Fruit fly (Drosophila melanogaster) whole organism, embryonic: Measurements from ENCODE around the gene CG8051.

ENCODE experiments used
- BEAF-32 ChIP-seq: fragments of 200-800 bp; sonication (Bioruptor generic); optimal IDR thresholded peaks from 3 replicates; lab custom pipeline; 2017; ENCODE audit warnings: missing biosample characterization, missing genetic modification characterization, mild to moderate bottlenecking, moderate library complexity, missing genetic modification reagents
- CG10209 ChIP-seq: fragments of 200-800 bp; sonication (Bioruptor generic); optimal IDR thresholded peaks from 3 replicates; lab custom pipeline; 2017; ENCODE audit warnings: missing biosample characterization, mild to moderate bottlenecking, missing genetic modification characterization, missing genetic modification reagents
- CG1024 ChIP-seq: fragments of 200-800 bp; sonication (Bioruptor generic); IDR thresholded peaks from 2 replicates; pipeline ENCODE4 v1.3.6; 2022; ENCODE audit warnings: missing biosample characterization, missing genetic modification characterization
- CG11085 ChIP-seq: fragments of 200-800 bp; sonication (Bioruptor generic); IDR thresholded peaks from 2 replicates; pipeline ENCODE4 v1.3.6; 2022; ENCODE audit warnings: missing biosample characterization, missing genetic modification characterization
- CG11398 ChIP-seq: fragments of 200-800 bp; sonication (Bioruptor generic); optimal IDR thresholded peaks from 2 replicates; lab custom pipeline; 2016; ENCODE audit warnings: missing biosample characterization, missing genetic modification characterization
- CG11723 ChIP-seq: fragments of 200-800 bp; sonication (Bioruptor generic); optimal IDR thresholded peaks from 2 replicates; lab custom pipeline; 2017; ENCODE audit warnings: missing biosample characterization, mild to moderate bottlenecking, missing genetic modification characterization
- CG17186 ChIP-seq: fragments of 200-800 bp; sonication (Bioruptor generic); optimal IDR thresholded peaks from 3 replicates; lab custom pipeline; 2017; ENCODE audit warnings: missing biosample characterization, missing genetic modification reagents, missing genetic modification characterization
- CG17612 ChIP-seq: fragments of 200-800 bp; sonication (Bioruptor generic); IDR thresholded peaks from 2 replicates; pipeline ENCODE4 v1.3.6; 2022; ENCODE audit warnings: missing biosample characterization, missing genetic modification characterization
- CG2712 ChIP-seq: fragments of 200-800 bp; optimal IDR thresholded peaks from 3 replicates; lab custom pipeline; 2019; ENCODE audit warnings: missing biosample characterization, mild to moderate bottlenecking, missing genetic modification characterization, moderate library complexity
- CG2889 ChIP-seq: fragments of 200-800 bp; sonication (Bioruptor generic); IDR thresholded peaks from 3 replicates; pipeline ENCODE4 v1.3.6; 2022; ENCODE audit warnings: missing biosample characterization, missing genetic modification characterization
- CG30431 ChIP-seq: fragments of 200-800 bp; sonication (Bioruptor generic); optimal IDR thresholded peaks from 2 replicates; lab custom pipeline; 2017; ENCODE audit warnings: missing biosample characterization, missing genetic modification characterization
- CG33213 ChIP-seq: fragments of 200-800 bp; sonication (Bioruptor generic); optimal IDR thresholded peaks from 3 replicates; lab custom pipeline; 2016; ENCODE audit warnings: missing biosample characterization, missing genetic modification characterization
- CG4730 ChIP-seq: fragments of 200-800 bp; sonication (Bioruptor generic); IDR thresholded peaks from 2 replicates; pipeline ENCODE4 v1.3.6; 2022; ENCODE audit warnings: missing biosample characterization, missing genetic modification characterization
- CG5245 ChIP-seq: fragments of 200-800 bp; sonication (Bioruptor generic); optimal IDR thresholded peaks from 3 replicates; lab custom pipeline; 2016; ENCODE audit warnings: missing biosample characterization, missing genetic modification characterization
- CG6813 ChIP-seq: fragments of 200-800 bp; sonication (Bioruptor generic); optimal IDR thresholded peaks from 2 replicates; lab custom pipeline; 2017; ENCODE audit warnings: missing biosample characterization, missing genetic modification characterization, mild to moderate bottlenecking, moderate library complexity, missing genetic modification reagents
- CG9437 ChIP-seq: fragments of 200-800 bp; sonication (Bioruptor generic); optimal IDR thresholded peaks from 2 replicates; lab custom pipeline; 2018; ENCODE audit warnings: missing biosample characterization, mild to moderate bottlenecking, missing genetic modification characterization
- CTCF ChIP-seq: fragments of 200-800 bp; sonication (Bioruptor generic); optimal IDR thresholded peaks from 2 replicates; lab custom pipeline; 2017; ENCODE audit warnings: missing biosample characterization, mild to moderate bottlenecking, missing genetic modification characterization, moderate library complexity
- Chrac-16 ChIP-seq: fragments of 200-800 bp; sonication (Bioruptor generic); optimal IDR thresholded peaks from 3 replicates; lab custom pipeline; 2016; ENCODE audit warnings: missing biosample characterization, missing genetic modification characterization
- D ChIP-seq, 2 experiments: fragments of 200-800 bp in 1 of 2; fragments of >200 bp in 1 of 2; sonication (Bioruptor generic) in 1 of 2; optimal IDR thresholded peaks; 2 replicates in 1 of 2; 3 replicates in 1 of 2; lab custom pipeline; 2017; ENCODE audit warnings: mild to moderate bottlenecking in 1 of 2, missing biosample characterization in 1 of 2, missing genetic modification characterization in 1 of 2, missing genetic modification reagents in 1 of 2
- Dfd ChIP-seq, 2 experiments: fragments of >200 bp; optimal IDR thresholded peaks; 2 replicates each; lab custom pipeline; 2017; ENCODE audit warnings: missing biosample characterization in 2 of 2, missing genetic modification characterization in 2 of 2
- Dip2 ChIP-seq: fragments of 200-800 bp; sonication (Bioruptor generic); IDR thresholded peaks from 2 replicates; pipeline ENCODE4 v1.3.6; 2022; ENCODE audit warnings: missing biosample characterization, missing genetic modification characterization
- H2.0 ChIP-seq: fragments of 200-800 bp; sonication (Bioruptor generic); IDR thresholded peaks from 2 replicates; pipeline ENCODE4 v1.3.6; 2022; ENCODE audit warnings: missing biosample characterization, missing genetic modification characterization
- HLH54F ChIP-seq: fragments of 200-800 bp; sonication (Bioruptor generic); optimal IDR thresholded peaks from 3 replicates; lab custom pipeline; 2016; ENCODE audit warnings: missing biosample characterization, missing genetic modification characterization
- HmgZ ChIP-seq: fragments of 200-800 bp; sonication (Bioruptor generic); optimal IDR thresholded peaks from 2 replicates; lab custom pipeline; 2018; ENCODE audit warnings: missing biosample characterization, mild to moderate bottlenecking, missing genetic modification characterization
- Hmx ChIP-seq: fragments of 200-800 bp; sonication (Bioruptor generic); optimal IDR thresholded peaks from 2 replicates; lab custom pipeline; 2016; ENCODE audit warnings: missing biosample characterization, missing genetic modification characterization
- Sin3A ChIP-seq: fragments of >200 bp; optimal IDR thresholded peaks from 2 replicates; lab custom pipeline; 2018
- Ssrp ChIP-seq: fragments of 200-800 bp; sonication (Bioruptor generic); optimal IDR thresholded peaks from 2 replicates; lab custom pipeline; 2018; ENCODE audit warnings: missing biosample characterization, mild to moderate bottlenecking, missing genetic modification characterization, moderate library complexity
- TFAM ChIP-seq: fragments of 200-800 bp; sonication (Bioruptor generic); optimal IDR thresholded peaks from 2 replicates; lab custom pipeline; 2017; ENCODE audit warnings: missing biosample characterization, missing genetic modification characterization, inconsistent platforms
- ac ChIP-seq: fragments of 200-800 bp; sonication (Bioruptor generic); optimal IDR thresholded peaks from 3 replicates; lab custom pipeline; 2017; ENCODE audit warnings: missing biosample characterization, mild to moderate bottlenecking, missing genetic modification characterization
- bigmax ChIP-seq: fragments of 200-800 bp; sonication (Bioruptor generic); optimal IDR thresholded peaks from 2 replicates; lab custom pipeline; 2018; ENCODE audit warnings: missing biosample characterization, mild to moderate bottlenecking, missing genetic modification characterization
- br ChIP-seq: fragments of >200 bp; optimal IDR thresholded peaks from 2 replicates; lab custom pipeline; 2017
- caup ChIP-seq: fragments of 200-800 bp; sonication (Bioruptor generic); optimal IDR thresholded peaks from 3 replicates; lab custom pipeline; 2017; ENCODE audit warnings: missing biosample characterization, mild to moderate bottlenecking, missing genetic modification characterization, moderate library complexity; ENCODE audit not compliant: severe bottlenecking
- ci ChIP-seq: fragments of 200-800 bp; sonication (Bioruptor generic); IDR thresholded peaks from 3 replicates; pipeline ENCODE4 v1.3.6; 2022; ENCODE audit warnings: missing biosample characterization, missing genetic modification characterization
- crp ChIP-seq, 2 experiments: fragments of 200-800 bp; sonication (Bioruptor generic); optimal IDR thresholded peaks; 2 replicates in 1 of 2; 3 replicates in 1 of 2; lab custom pipeline; 2017; ENCODE audit warnings: missing biosample characterization in 2 of 2, missing genetic modification characterization in 2 of 2, mild to moderate bottlenecking in 1 of 2, moderate library complexity in 1 of 2
- fu2 ChIP-seq: fragments of 200-800 bp; sonication (Bioruptor generic); optimal IDR thresholded peaks from 2 replicates; lab custom pipeline; 2016; ENCODE audit warnings: missing biosample characterization, missing genetic modification characterization
- gsb-n ChIP-seq: fragments of 200-800 bp; sonication (Bioruptor generic); optimal IDR thresholded peaks from 3 replicates; lab custom pipeline; 2018; ENCODE audit warnings: missing biosample characterization, mild to moderate bottlenecking, missing genetic modification characterization
- ham ChIP-seq: fragments of 200-800 bp; sonication (Bioruptor generic); IDR thresholded peaks from 2 replicates; pipeline ENCODE4 v1.3.6; 2022; ENCODE audit warnings: missing biosample characterization, missing genetic modification characterization
- hkb ChIP-seq, 2 experiments: fragments of 200-800 bp in 1 of 2; fragments of >200 bp in 1 of 2; sonication (Bioruptor generic) in 1 of 2; IDR thresholded peaks in 1 of 2; optimal IDR thresholded peaks in 1 of 2; 2 replicates each; pipeline versions ENCODE4 v1.3.6 to Lab custom; 2017 to 2022; ENCODE audit warnings: missing biosample characterization in 1 of 2, missing genetic modification characterization in 1 of 2
- lola ChIP-seq, 3 experiments: fragments of >200 bp in 2 of 3; fragments of 200-800 bp in 1 of 3; sonication (Bioruptor generic) in 1 of 3; optimal IDR thresholded peaks; 2 replicates each; lab custom pipeline; 2017 to 2019; ENCODE audit warnings: missing biosample characterization in 3 of 3, missing genetic modification characterization in 3 of 3, mild to moderate bottlenecking in 1 of 3, moderate library complexity in 1 of 3
- maf-S ChIP-seq: fragments of 200-800 bp; sonication (Bioruptor generic); optimal IDR thresholded peaks from 2 replicates; lab custom pipeline; 2016; ENCODE audit warnings: missing biosample characterization, missing genetic modification characterization
- mirr ChIP-seq: fragments of 200-800 bp; sonication (Bioruptor generic); optimal IDR thresholded peaks from 3 replicates; lab custom pipeline; 2018; ENCODE audit warnings: missing biosample characterization, mild to moderate bottlenecking, missing genetic modification characterization
- otp ChIP-seq: fragments of 200-800 bp; sonication (Bioruptor generic); IDR thresholded peaks from 3 replicates; pipeline ENCODE4, ENCODE4 v1.3.6; 2022; ENCODE audit warnings: missing biosample characterization, missing genetic modification characterization
- pfk ChIP-seq: fragments of 200-800 bp; sonication (Bioruptor generic); optimal IDR thresholded peaks from 2 replicates; lab custom pipeline; 2018; ENCODE audit warnings: missing biosample characterization, mild to moderate bottlenecking, missing genetic modification characterization, moderate library complexity
- pho ChIP-seq: fragments of 200-800 bp; sonication (Bioruptor generic); optimal IDR thresholded peaks from 2 replicates; lab custom pipeline; 2016; ENCODE audit warnings: missing biosample characterization, missing genetic modification characterization
- repo ChIP-seq: fragments of 200-800 bp; sonication (Bioruptor generic); optimal IDR thresholded peaks from 2 replicates; lab custom pipeline; 2016; ENCODE audit warnings: missing biosample characterization, missing genetic modification characterization
- sd ChIP-seq: fragments of 200-800 bp; sonication (Bioruptor generic); optimal IDR thresholded peaks from 3 replicates; lab custom pipeline; 2018; ENCODE audit warnings: missing biosample characterization, mild to moderate bottlenecking, missing genetic modification characterization, moderate library complexity
- sens ChIP-seq: fragments of 200-800 bp; sonication (Bioruptor generic); peaks from one replicate; lab custom pipeline; 2016; ENCODE audit warnings: missing biosample characterization, missing genetic modification characterization
- shn ChIP-seq: fragments of 200-800 bp; sonication (Bioruptor generic); optimal IDR thresholded peaks from 3 replicates; lab custom pipeline; 2016; ENCODE audit warnings: missing biosample characterization, missing genetic modification characterization
- tll ChIP-seq, 2 experiments: fragments of 200-800 bp in 1 of 2; fragments of >200 bp in 1 of 2; sonication (Bioruptor generic) in 1 of 2; optimal IDR thresholded peaks; 2 replicates each; lab custom pipeline; 2017 to 2019; ENCODE audit warnings: missing biosample characterization in 2 of 2, missing genetic modification characterization in 2 of 2, mild to moderate bottlenecking in 1 of 2, moderate library complexity in 1 of 2
- tup ChIP-seq: fragments of 200-800 bp; sonication (Bioruptor generic); optimal IDR thresholded peaks from 2 replicates; lab custom pipeline; 2016; ENCODE audit warnings: missing biosample characterization, mild to moderate bottlenecking, missing genetic modification characterization, moderate library complexity
- zfh2 ChIP-seq: fragments of 200-800 bp; sonication (Bioruptor generic); optimal IDR thresholded peaks from 2 replicates; lab custom pipeline; 2016; ENCODE audit warnings: missing biosample characterization, missing genetic modification characterization

Gene CG8051

DNA sequence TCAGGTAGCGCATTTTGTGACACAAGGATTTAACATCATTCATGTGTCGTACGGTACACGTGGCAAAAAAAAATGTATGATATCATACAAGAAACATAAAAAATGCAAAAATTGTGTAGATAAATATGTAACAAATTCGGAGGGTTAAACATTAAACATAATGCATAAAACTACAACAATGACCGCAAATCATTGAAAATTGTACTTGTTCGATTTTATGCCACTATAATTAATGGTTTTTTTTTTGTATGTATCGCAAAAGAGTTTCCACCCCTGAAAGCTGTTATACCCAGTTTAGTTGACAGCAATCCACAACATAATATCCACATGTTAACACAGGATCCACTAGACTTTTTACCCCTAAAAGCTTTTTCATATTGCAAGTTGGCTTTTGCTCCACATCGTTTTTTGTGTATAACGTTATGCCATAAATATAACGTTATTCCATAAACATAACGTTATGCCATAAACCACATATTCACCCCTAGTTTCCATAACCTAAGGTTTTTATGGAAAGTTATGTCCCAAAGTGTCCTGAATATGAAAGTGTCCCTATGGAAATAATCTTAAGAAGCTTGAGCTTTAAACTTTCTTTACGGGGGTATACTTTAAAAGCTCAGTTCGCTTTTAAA lies 41.2 kb upstream of the CG8051 start (continued):
- TF ChIP-seq CG11723, result no peak
- TF ChIP-seq Sin3A (lab: Kevin White, UChicago), result no peak
- no peak for TF ChIP-seq TFAM
- no peak for TF ChIP-seq D (optimal IDR thresholded peaks at IDR 0.05; lab: Kevin White, UChicago)
- TF ChIP-seq D (GFP tag; optimal IDR thresholded peaks at IDR 0.05; lab: Kevin White, UChicago), result no peak
- TF ChIP-seq CG1024 (GFP tag; lab: Robert Waterston, UW), result no peak
- no peak for TF ChIP-seq ham (GFP tag; lab: Robert Waterston, UW)
- no peak for TF ChIP-seq repo (GFP tag; lab: Kevin White, UChicago)
- peak; percentile 7 for TF ChIP-seq CG11398 (GFP tag; lab: Kevin White, UChicago)
- no peak for TF ChIP-seq CG11085 (GFP tag; lab: Robert Waterston, UW)
- no peak for TF ChIP-seq ac (GFP tag; lab: Kevin White, UChicago)
- TF ChIP-seq zfh2 (GFP tag; lab: Kevin White, UChicago), result peak; percentile 0
- no peak for TF ChIP-seq CG4730 (GFP tag; lab: Robert Waterston, UW)
- TF ChIP-seq CG17186 (GFP tag; lab: Kevin White, UChicago), result no peak
- no peak for TF ChIP-seq caup
- TF ChIP-seq Chrac-16 (GFP tag; lab: Kevin White, UChicago), result peak; percentile 28
- no peak for TF ChIP-seq mirr (GFP tag; lab: Kevin White, UChicago)
- peak; percentile 11 for TF ChIP-seq HmgZ
- TF ChIP-seq ci (GFP tag; lab: Robert Waterston, UW), result no peak
- peak; percentile 57 for TF ChIP-seq pho (GFP tag; lab: Kevin White, UChicago)
- no peak for TF ChIP-seq bigmax
- TF ChIP-seq CG9437 (GFP tag; lab: Kevin White, UChicago), result peak; percentile 96
- peak; percentile 35 for TF ChIP-seq maf-S
- TF ChIP-seq shn (GFP tag; lab: Kevin White, UChicago), result peak; percentile 29
- peak in 1 of 3 experiments; percentile 34 for TF ChIP-seq lola (GFP tag; optimal IDR thresholded peaks at IDR 0.05; lab: Kevin White, UChicago)
- no peak for TF ChIP-seq Dip2 (GFP tag; lab: Robert Waterston, UW)
- TF ChIP-seq CG33213, result no peak
- TF ChIP-seq CG5245 (GFP tag; lab: Kevin White, UChicago), result no peak
- TF ChIP-seq Ssrp (tag; lab: Kevin White, UChicago), result peak; percentile 25
- peak; percentile 63 for TF ChIP-seq sens (GFP tag; lab: Kevin White, UChicago)
- no peak for TF ChIP-seq hkb (optimal IDR thresholded peaks at IDR 0.05; lab: Kevin White, UChicago)
- TF ChIP-seq hkb (GFP tag; IDR thresholded peaks at IDR 0.05; lab: Robert Waterston, UW), result no peak
- no peak for TF ChIP-seq tup (GFP tag; lab: Kevin White, UChicago)
- no peak for TF ChIP-seq Dfd (GFP tag; optimal IDR thresholded peaks at IDR 0.05; lab: Kevin White, UChicago)
- no peak for TF ChIP-seq CG10209 (GFP tag; lab: Kevin White, UChicago)
- TF ChIP-seq pfk (GFP tag; lab: Kevin White, UChicago), result no peak
- no peak for TF ChIP-seq CG17612 (GFP tag; lab: Robert Waterston, UW)
- no peak for TF ChIP-seq crp (GFP tag; optimal IDR thresholded peaks at IDR 0.05; lab: Kevin White, UChicago)
- TF ChIP-seq tll (GFP tag; optimal IDR thresholded peaks at IDR 0.05; lab: Kevin White, UChicago), result no peak
- TF ChIP-seq sd (tag; lab: Kevin White, UChicago), result no peak
- no peak for TF ChIP-seq CG30431
- no peak for TF ChIP-seq HLH54F
- no peak for TF ChIP-seq CG2889 (GFP tag; lab: Robert Waterston, UW)
- no peak for TF ChIP-seq H2.0
- TF ChIP-seq Hmx (GFP tag; lab: Kevin White, UChicago), result no peak
- no peak for TF ChIP-seq otp (GFP tag; lab: Robert Waterston, UW)
- TF ChIP-seq fu2 (GFP tag; lab: Kevin White, UChicago), result peak; percentile 21
- peak; percentile 52 for TF ChIP-seq CTCF
- no peak for TF ChIP-seq gsb-n (tag; lab: Kevin White, UChicago)
- TF ChIP-seq BEAF-32, result no peak
- no peak for TF ChIP-seq CG6813 (GFP tag; lab: Kevin White, UChicago)
- no peak for TF ChIP-seq br
- peak; percentile 20 for TF ChIP-seq CG2712
